Fruit fly (Drosophila melanogaster): ENCODE data around the gene CG46026.

dm6 chr3R:6278231-6278630 is 28.5 kb upstream of the CG46026 start, which contains the start of gene Osi12:
- TF ChIP-seq psq (optimal IDR thresholded peaks at IDR 0.05) (no peak), pan (optimal IDR thresholded peaks at IDR 0.05) (no peak), EcR (GFP tag; optimal IDR thresholded peaks at IDR 0.05) (no peak), CG8478 (optimal IDR thresholded peaks at IDR 0.05) (no peak), usp (GFP tag; optimal IDR thresholded peaks at IDR 0.05) (no peak)

Data from whole organism.